Worm (Caenorhabditis elegans): ENCODE measurements around the gene T12G3.4.

Gene T12G3.4

ce11 chrIV:12093819-12094218 is 45.8 kb downstream of the T12G3.4 start, which contains the start of gene F11A10.5:
F11A10.5 (plus strand) TSS chrIV:12094119.
- TF ChIP-seq him-1 (tag; optimal IDR thresholded peaks at IDR 0.05) (no peak), dao-5 (tag; optimal IDR thresholded peaks at IDR 0.05) (no peak), W03F9.2 (tag; optimal IDR thresholded peaks at IDR 0.05) (no peak)

ce11 chrIV:12096479-12096878 is 48.4 kb downstream of the T12G3.4 start, which contains the start of gene mon-2:
mon-2 (plus strand) TSS chrIV:12096779.
- no peak for TF ChIP-seq him-1 (tag; optimal IDR thresholded peaks at IDR 0.05)
- no peak for TF ChIP-seq W03F9.2 (tag; optimal IDR thresholded peaks at IDR 0.05)
- TF ChIP-seq dao-5 (tag; optimal IDR thresholded peaks at IDR 0.05), result no peak

Data from whole organism, L4/young adult.